Worm (Caenorhabditis elegans) whole organism, L1 larva: ENCODE data around the gene nspb-11.

Experiments used
- C16A3.4 ChIP-seq: fragments of 150-350 bp; optimal IDR thresholded peaks from 2 replicates; lab custom pipeline; 2014; ENCODE audit warnings: missing biosample characterization, missing genetic modification characterization
- C34B4.2 ChIP-seq: sonication (generic microtip); optimal IDR thresholded peaks from 2 replicates; lab custom pipeline; 2017; ENCODE audit warnings: mild to moderate bottlenecking, missing genetic modification characterization, missing compliant biosample characterization
- aha-1 ChIP-seq: fragments of 150-350 bp; optimal IDR thresholded peaks from 2 replicates; lab custom pipeline; 2014; ENCODE audit warnings: missing biosample characterization, missing genetic modification characterization
- aly-2 ChIP-seq: fragments of 150-350 bp; optimal IDR thresholded peaks from 2 replicates; lab custom pipeline; 2014; ENCODE audit warnings: missing biosample characterization, missing genetic modification characterization
- ama-1 ChIP-seq: fragments of 150-350 bp; optimal IDR thresholded peaks from 2 replicates; lab custom pipeline; 2014
- ceh-88 ChIP-seq: fragments of 200-800 bp; sonication (Bioruptor generic); IDR thresholded peaks from 2 replicates; pipeline ENCODE4 v1.3.6; 2022; ENCODE audit warnings: missing genetic modification characterization, missing compliant biosample characterization
- ceh-90 ChIP-seq: sonication (generic microtip); optimal IDR thresholded peaks from 2 replicates; lab custom pipeline; 2016; ENCODE audit warnings: missing genetic modification characterization, missing compliant biosample characterization
- dsc-1 ChIP-seq: sonication (generic microtip); optimal IDR thresholded peaks from 2 replicates; lab custom pipeline; 2016; ENCODE audit warnings: mild to moderate bottlenecking, missing genetic modification characterization, missing compliant biosample characterization
- efl-1 ChIP-seq, 4 experiments: fragments of 150-350 bp; optimal IDR thresholded peaks in 3 of 4; peaks in 1 of 4; 1 replicate in 1 of 4; 2 replicates in 3 of 4; lab custom pipeline; 2014; ENCODE audit warnings: missing biosample characterization in 2 of 4, missing genetic modification characterization in 2 of 4, missing genetic modification reagents in 2 of 4
- efl-3 ChIP-seq: fragments of 200-800 bp; sonication (Bioruptor generic); optimal IDR thresholded peaks from 2 replicates; lab custom pipeline; 2018; ENCODE audit warnings: mild to moderate bottlenecking, missing genetic modification characterization, missing compliant biosample characterization
- egl-27 ChIP-seq, 2 experiments: fragments of 150-350 bp in 1 of 2; sonication (generic microtip); optimal IDR thresholded peaks; 3 replicates each; lab custom pipeline; 2017 to 2018; ENCODE audit warnings: missing biosample characterization in 2 of 2, missing genetic modification characterization in 2 of 2, missing genetic modification reagents in 2 of 2
- elt-2 ChIP-seq: sonication (generic microtip); optimal IDR thresholded peaks from 2 replicates; lab custom pipeline; 2016; ENCODE audit warnings: missing genetic modification characterization, mild to moderate bottlenecking, inconsistent platforms, missing compliant biosample characterization, missing genetic modification reagents
- fkh-10 ChIP-seq: sonication (generic microtip); optimal IDR thresholded peaks from 2 replicates; lab custom pipeline; 2017; ENCODE audit warnings: missing biosample characterization, missing genetic modification reagents, missing genetic modification characterization
- fkh-8 ChIP-seq: sonication (generic microtip); optimal IDR thresholded peaks from 2 replicates; lab custom pipeline; 2016; ENCODE audit warnings: mild to moderate bottlenecking, missing genetic modification characterization, missing compliant biosample characterization
- hlh-4 ChIP-seq: sonication (generic microtip); optimal IDR thresholded peaks from 2 replicates; lab custom pipeline; 2016; ENCODE audit warnings: mild to moderate bottlenecking, missing genetic modification characterization, missing compliant biosample characterization
- lin-13 ChIP-seq: fragments of 150-350 bp; optimal IDR thresholded peaks from 2 replicates; lab custom pipeline; 2014; ENCODE audit warnings: missing biosample characterization, missing genetic modification reagents, missing genetic modification characterization
- lin-15B ChIP-seq: fragments of 150-350 bp; sonication (generic microtip); optimal IDR thresholded peaks from 3 replicates; lab custom pipeline; 2014; ENCODE audit warnings: missing biosample characterization, missing genetic modification characterization
- lin-39 ChIP-seq: fragments of 150-350 bp; optimal IDR thresholded peaks from 2 replicates; lab custom pipeline; 2014; ENCODE audit warnings: missing biosample characterization, missing genetic modification reagents, missing genetic modification characterization
- lir-3 ChIP-seq: sonication (generic microtip); optimal IDR thresholded peaks from 2 replicates; lab custom pipeline; 2016; ENCODE audit warnings: mild to moderate bottlenecking, missing genetic modification characterization, moderate library complexity, missing compliant biosample characterization; ENCODE audit not compliant: poor library complexity
- lsy-2 ChIP-seq, 2 experiments: fragments of 150-350 bp; optimal IDR thresholded peaks; 2 replicates each; lab custom pipeline; 2014; ENCODE audit warnings: missing biosample characterization in 2 of 2, missing genetic modification characterization in 2 of 2
- mab-9 ChIP-seq: fragments of 200-800 bp; sonication (Bioruptor generic); IDR thresholded peaks from 2 replicates; pipeline ENCODE4 v1.3.6; 2022; ENCODE audit warnings: missing genetic modification reagents, missing genetic modification characterization, missing compliant biosample characterization
- mdl-1 ChIP-seq, 2 experiments: fragments of 150-350 bp; optimal IDR thresholded peaks; 2 replicates each; lab custom pipeline; 2014 to 2017; ENCODE audit warnings: missing biosample characterization in 2 of 2, missing genetic modification characterization in 2 of 2, inconsistent platforms in 1 of 2
- mef-2 ChIP-seq: fragments of 150-350 bp; optimal IDR thresholded peaks from 2 replicates; lab custom pipeline; 2014; ENCODE audit warnings: missing biosample characterization, missing genetic modification characterization
- nhr-20 ChIP-seq: sonication (generic microtip); optimal IDR thresholded peaks from 2 replicates; lab custom pipeline; 2016; ENCODE audit warnings: mild to moderate bottlenecking, missing genetic modification characterization, missing compliant biosample characterization
- nhr-77 ChIP-seq: fragments of 150-350 bp; optimal IDR thresholded peaks from 2 replicates; lab custom pipeline; 2014; ENCODE audit warnings: missing biosample characterization, missing genetic modification characterization
- nhr-84 ChIP-seq: sonication (generic microtip); optimal IDR thresholded peaks from 2 replicates; lab custom pipeline; 2017; ENCODE audit warnings: missing biosample characterization, missing genetic modification characterization
- nhr-85 ChIP-seq: sonication (generic microtip); peaks from one replicate; lab custom pipeline; 2016; ENCODE audit warnings: missing genetic modification characterization, inconsistent platforms, missing compliant biosample characterization
- nhr-90 ChIP-seq: sonication (generic microtip); optimal IDR thresholded peaks from 2 replicates; lab custom pipeline; 2016; ENCODE audit warnings: mild to moderate bottlenecking, missing genetic modification characterization, missing compliant biosample characterization; ENCODE audit not compliant: poor library complexity
- pax-3 ChIP-seq: fragments of 200-800 bp; sonication (Bioruptor generic); optimal IDR thresholded peaks from 2 replicates; lab custom pipeline; 2018; ENCODE audit warnings: mild to moderate bottlenecking, missing genetic modification characterization, moderate library complexity, missing compliant biosample characterization
- pqm-1 ChIP-seq: sonication (generic microtip); optimal IDR thresholded peaks from 3 replicates; lab custom pipeline; 2017; ENCODE audit warnings: missing biosample characterization, missing genetic modification characterization
- rnt-1 ChIP-seq: sonication (generic microtip); optimal IDR thresholded peaks from 2 replicates; lab custom pipeline; 2016; ENCODE audit warnings: mild to moderate bottlenecking, missing genetic modification characterization, moderate library complexity, missing compliant biosample characterization
- skn-1 ChIP-seq: fragments of 150-350 bp; optimal IDR thresholded peaks from 2 replicates; lab custom pipeline; 2014; ENCODE audit warnings: missing biosample characterization, missing genetic modification characterization
- snu-23 ChIP-seq: sonication (generic microtip); optimal IDR thresholded peaks from 2 replicates; lab custom pipeline; 2016; ENCODE audit warnings: missing genetic modification characterization, missing compliant biosample characterization
- sox-4 ChIP-seq: sonication (generic microtip); optimal IDR thresholded peaks from 2 replicates; lab custom pipeline; 2016; ENCODE audit warnings: missing genetic modification characterization, missing compliant biosample characterization
- sup-37 ChIP-seq: fragments of 200-800 bp; sonication (Bioruptor generic); optimal IDR thresholded peaks from 2 replicates; lab custom pipeline; 2018; ENCODE audit warnings: mild to moderate bottlenecking, missing genetic modification characterization, missing compliant biosample characterization
- swsn-7 ChIP-seq: sonication (generic microtip); optimal IDR thresholded peaks from 2 replicates; lab custom pipeline; 2016; ENCODE audit warnings: missing genetic modification characterization, missing compliant biosample characterization
- tlp-1 ChIP-seq: fragments of 150-350 bp; optimal IDR thresholded peaks from 2 replicates; lab custom pipeline; 2014; ENCODE audit warnings: missing biosample characterization, missing genetic modification characterization
- unc-30 ChIP-seq: sonication (generic microtip); optimal IDR thresholded peaks from 2 replicates; lab custom pipeline; 2017; ENCODE audit warnings: missing biosample characterization, missing genetic modification characterization
- unc-86 ChIP-seq: sonication (generic microtip); optimal IDR thresholded peaks from 2 replicates; lab custom pipeline; 2016; ENCODE audit warnings: missing genetic modification characterization, missing compliant biosample characterization
- unc-98 ChIP-seq: fragments of 200-800 bp; sonication (Bioruptor generic); IDR thresholded peaks from 2 replicates; pipeline ENCODE4 v1.3.6; 2022; ENCODE audit warnings: missing genetic modification characterization, missing compliant biosample characterization
- zag-1 ChIP-seq: fragments of 150-350 bp; optimal IDR thresholded peaks from 2 replicates; lab custom pipeline; 2014; ENCODE audit warnings: missing biosample characterization, missing genetic modification characterization
- zip-4 ChIP-seq: fragments of 200-800 bp; sonication (Bioruptor generic); optimal IDR thresholded peaks from 2 replicates; lab custom pipeline; 2018; ENCODE audit warnings: mild to moderate bottlenecking, missing genetic modification characterization, moderate library complexity, missing compliant biosample characterization
- ztf-11 ChIP-seq, 2 experiments: sonication (generic microtip); optimal IDR thresholded peaks; 2 replicates each; lab custom pipeline; 2016 to 2017; ENCODE audit warnings: missing genetic modification characterization in 2 of 2, missing biosample characterization in 1 of 2, missing compliant biosample characterization in 1 of 2

The nspb-11 gene

ce11 chrII:12907070-12907469 is at the start of gene nspb-11:
nspb-11 (plus strand) TSS chrII:12907370.
- TF ChIP-seq sox-4 (tag; lab: Kevin White, UChicago) (no peak), efl-1 (optimal IDR thresholded peaks at IDR 0.05; lab: Kevin White, UChicago) (no peak), efl-1 (GFP tag; optimal IDR thresholded peaks at IDR 0.05 in 1 of 2; lab: Kevin White, UChicago) (peak in 1 of 2 experiments; percentile 42)

ce11 chrII:12865604-12866003 is 41.6 kb upstream of the nspb-11 start, which contains the start of gene snf-5:
snf-5 (minus strand) TSS chrII:12865785.
- TF ChIP-seq efl-1 (optimal IDR thresholded peaks at IDR 0.05; lab: Kevin White, UChicago): no peak
- TF ChIP-seq efl-1 (GFP tag; optimal IDR thresholded peaks at IDR 0.05 in 1 of 2; lab: Kevin White, UChicago): peak in 1 of 2 experiments; percentile 90
- no peak for TF ChIP-seq unc-98 (GFP tag; lab: Robert Waterston, UW)

ce11 chrII:12866079-12866478 is 41.1 kb upstream of the nspb-11 start:
- no peak for TF ChIP-seq pqm-1
- no peak for TF ChIP-seq ceh-90 (tag; lab: Kevin White, UChicago)
- no peak for TF ChIP-seq aly-2 (tag; lab: Kevin White, UChicago)
- TF ChIP-seq fkh-10 (GFP tag; lab: Kevin White, UChicago): no peak
- no peak for TF ChIP-seq nhr-84 (tag; lab: Kevin White, UChicago)
- TF ChIP-seq C34B4.2 (tag; lab: Kevin White, UChicago): no peak
- TF ChIP-seq lsy-2 (tag; optimal IDR thresholded peaks at IDR 0.05; lab: Kevin White, UChicago): no peak
- no peak for TF ChIP-seq sup-37 (GFP tag; lab: Kevin White, UChicago)
- no peak for TF ChIP-seq tlp-1 (tag; lab: Kevin White, UChicago)
- TF ChIP-seq, all 84 proteins: peak for 0

ce11 chrII:12878071-12878668 is 29.0 kb upstream of the nspb-11 start, which contains the start of gene gsy-1:
gsy-1 (minus strand) TSS chrII:12878121.
- no peak for TF ChIP-seq efl-1 (optimal IDR thresholded peaks at IDR 0.05; lab: Kevin White, UChicago)
- peak in 1 of 2 experiments; percentile 17 for TF ChIP-seq efl-1 (GFP tag; optimal IDR thresholded peaks at IDR 0.05 in 1 of 2; lab: Kevin White, UChicago)
- TF ChIP-seq nhr-85: peak; percentile 32
- no peak for TF ChIP-seq lin-39 (tag; lab: Kevin White, UChicago)

- TF ChIP-seq dsc-1 (tag; lab: Kevin White, UChicago) (no peak), unc-86 (no peak), pax-3 (no peak), hlh-4 (no peak), swsn-7 (tag; lab: Kevin White, UChicago) (peak; percentile 14), mdl-1 (tag; optimal IDR thresholded peaks at IDR 0.05; lab: Kevin White, UChicago) (peak in 1 of 2 experiments; percentile 81), nhr-20 (tag; lab: Kevin White, UChicago) (peak; percentile 47), unc-98 (GFP tag; lab: Robert Waterston, UW) (no peak), nhr-90 (tag; lab: Kevin White, UChicago) (peak; percentile 39), lin-39 (tag; lab: Kevin White, UChicago) (no peak), tlp-1 (tag; lab: Kevin White, UChicago) (no peak), efl-3 (GFP tag; lab: Kevin White, UChicago) (no peak), lir-3 (tag; lab: Kevin White, UChicago) (no peak), mab-9 (GFP tag; lab: Robert Waterston, UW) (no peak), ama-1 (lab: Kevin White, UChicago) (peak; percentile 17), egl-27 (tag; optimal IDR thresholded peaks at IDR 0.05; lab: Kevin White, UChicago) (no peak), snu-23 (GFP tag; lab: Kevin White, UChicago) (peak; percentile 53), ceh-88 (GFP tag; lab: Robert Waterston, UW) (no peak), nhr-77 (tag; lab: Kevin White, UChicago) (peak; percentile 24), mef-2 (tag; lab: Kevin White, UChicago) (no peak), ceh-90 (tag; lab: Kevin White, UChicago) (no peak), aha-1 (no peak), skn-1 (tag; lab: Kevin White, UChicago) (no peak), lin-13 (GFP tag; lab: Kevin White, UChicago) (no peak), zag-1 (tag; lab: Kevin White, UChicago) (no peak), elt-2 (tag; lab: Kevin White, UChicago) (peak; percentile 88), unc-30 (tag; lab: Kevin White, UChicago) (no peak), C16A3.4 (tag; lab: Kevin White, UChicago) (no peak), lin-15B (no peak), zip-4 (GFP tag; lab: Kevin White, UChicago) (no peak), fkh-8 (tag; lab: Kevin White, UChicago) (no peak), ztf-11 (tag; optimal IDR thresholded peaks at IDR 0.05; lab: Kevin White, UChicago) (no peak), rnt-1 (no peak), lsy-2 (tag; optimal IDR thresholded peaks at IDR 0.05; lab: Kevin White, UChicago) (peak; percentile 4 to 26)
These were observed 28.5 kb upstream of the nspb-11 start for ce11 chrII:12878697-12879096.
